Fruit fly (Drosophila melanogaster): ENCODE measurements around the gene Prosbeta4.

Prosbeta4 gene

DNA sequence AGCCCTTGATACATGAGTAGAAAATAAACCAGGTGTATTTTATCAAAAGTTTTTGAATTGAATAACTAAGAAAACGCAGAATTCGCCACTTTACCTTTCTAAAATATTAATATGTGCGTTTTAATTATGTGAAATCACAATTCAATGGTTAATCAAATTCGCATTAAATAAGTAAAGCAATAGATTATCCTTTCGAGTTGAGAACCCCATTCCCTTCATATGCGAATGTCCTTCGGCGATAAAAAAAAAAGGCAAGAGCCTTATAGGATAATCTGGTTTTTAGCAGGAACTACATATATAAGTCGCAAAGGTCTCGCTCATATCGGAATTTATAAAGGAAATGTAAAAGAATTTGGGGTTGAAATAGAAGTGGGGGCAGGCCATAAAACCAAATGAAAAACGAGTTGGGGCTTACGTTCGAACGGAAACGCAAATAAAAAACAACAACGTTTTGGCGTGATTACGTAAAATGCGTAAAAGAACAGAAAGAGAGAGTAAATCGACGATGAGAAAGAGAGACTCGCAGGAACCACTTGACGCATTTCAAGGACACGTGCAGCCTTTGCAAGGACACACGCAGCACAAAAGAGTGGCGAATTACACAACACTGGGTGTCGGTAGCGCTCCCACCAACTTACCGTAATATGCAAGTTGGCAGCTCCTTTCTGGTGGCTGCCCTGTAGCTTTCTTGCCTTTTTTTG is 16.6 kb downstream of the Prosbeta4 start:
- TF ChIP-seq Dll (optimal IDR thresholded peaks at IDR 0.05): no peak
- TF ChIP-seq EcR (GFP tag; optimal IDR thresholded peaks at IDR 0.05): no peak
- TF ChIP-seq psq (optimal IDR thresholded peaks at IDR 0.05): no peak
- no peak for TF ChIP-seq CG8478 (optimal IDR thresholded peaks at IDR 0.05)
- no peak for TF ChIP-seq pan (optimal IDR thresholded peaks at IDR 0.05)
- TF ChIP-seq usp (GFP tag; optimal IDR thresholded peaks at IDR 0.05): no peak

dm6 chr2L:16713929-16714328 is 18.0 kb downstream of the Prosbeta4 start:
- no peak for TF ChIP-seq psq (optimal IDR thresholded peaks at IDR 0.05)

DNA sequence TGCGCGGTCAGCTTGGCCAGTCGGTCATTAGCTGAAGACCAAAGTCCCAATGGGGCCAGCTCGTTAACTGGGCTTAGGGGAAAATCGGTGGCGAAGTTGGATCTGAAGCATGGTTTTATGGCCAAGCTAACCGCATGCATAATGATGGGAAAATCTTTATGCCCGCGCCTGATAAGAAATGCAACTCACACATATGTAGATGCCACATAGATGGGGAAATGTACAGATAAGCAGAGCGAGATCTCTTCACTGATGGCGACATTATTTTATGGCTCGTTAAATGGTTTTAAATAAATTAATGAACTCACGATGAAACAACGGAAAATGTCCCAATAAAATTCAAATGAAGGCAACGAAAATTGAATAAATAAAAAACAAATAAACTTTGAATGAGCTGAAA is 20.0 kb downstream of the Prosbeta4 start:
- no peak for TF ChIP-seq usp (GFP tag; optimal IDR thresholded peaks at IDR 0.05)
- TF ChIP-seq pan (optimal IDR thresholded peaks at IDR 0.05): no peak
- no peak for TF ChIP-seq EcR (GFP tag; optimal IDR thresholded peaks at IDR 0.05)
- no peak for TF ChIP-seq Dll (optimal IDR thresholded peaks at IDR 0.05)
- no peak for TF ChIP-seq CG8478 (optimal IDR thresholded peaks at IDR 0.05)
- no peak for TF ChIP-seq psq (optimal IDR thresholded peaks at IDR 0.05)

- TF ChIP-seq pan (optimal IDR thresholded peaks at IDR 0.05) (no peak), psq (optimal IDR thresholded peaks at IDR 0.05) (no peak), usp (GFP tag; optimal IDR thresholded peaks at IDR 0.05) (no peak), EcR (GFP tag; optimal IDR thresholded peaks at IDR 0.05) (no peak), Dll (optimal IDR thresholded peaks at IDR 0.05) (no peak), CG8478 (optimal IDR thresholded peaks at IDR 0.05) (no peak)
These were observed 21.3 kb downstream of the Prosbeta4 start for dm6 chr2L:16710677-16711076.

- TF ChIP-seq pan (optimal IDR thresholded peaks at IDR 0.05): no peak
- TF ChIP-seq usp (GFP tag; optimal IDR thresholded peaks at IDR 0.05): no peak
- no peak for TF ChIP-seq EcR (GFP tag; optimal IDR thresholded peaks at IDR 0.05)
- TF ChIP-seq CG8478 (optimal IDR thresholded peaks at IDR 0.05): no peak
- TF ChIP-seq psq (optimal IDR thresholded peaks at IDR 0.05): no peak
- TF ChIP-seq Dll (optimal IDR thresholded peaks at IDR 0.05): no peak
These were observed 21.7 kb downstream of the Prosbeta4 start for dm6 chr2L:16710234-16710633.

dm6 chr2L:16709693-16710092 is 22.2 kb downstream of the Prosbeta4 start:
- TF ChIP-seq Dll (optimal IDR thresholded peaks at IDR 0.05) (no peak), EcR (GFP tag; optimal IDR thresholded peaks at IDR 0.05) (no peak), CG8478 (optimal IDR thresholded peaks at IDR 0.05) (no peak)

DNA sequence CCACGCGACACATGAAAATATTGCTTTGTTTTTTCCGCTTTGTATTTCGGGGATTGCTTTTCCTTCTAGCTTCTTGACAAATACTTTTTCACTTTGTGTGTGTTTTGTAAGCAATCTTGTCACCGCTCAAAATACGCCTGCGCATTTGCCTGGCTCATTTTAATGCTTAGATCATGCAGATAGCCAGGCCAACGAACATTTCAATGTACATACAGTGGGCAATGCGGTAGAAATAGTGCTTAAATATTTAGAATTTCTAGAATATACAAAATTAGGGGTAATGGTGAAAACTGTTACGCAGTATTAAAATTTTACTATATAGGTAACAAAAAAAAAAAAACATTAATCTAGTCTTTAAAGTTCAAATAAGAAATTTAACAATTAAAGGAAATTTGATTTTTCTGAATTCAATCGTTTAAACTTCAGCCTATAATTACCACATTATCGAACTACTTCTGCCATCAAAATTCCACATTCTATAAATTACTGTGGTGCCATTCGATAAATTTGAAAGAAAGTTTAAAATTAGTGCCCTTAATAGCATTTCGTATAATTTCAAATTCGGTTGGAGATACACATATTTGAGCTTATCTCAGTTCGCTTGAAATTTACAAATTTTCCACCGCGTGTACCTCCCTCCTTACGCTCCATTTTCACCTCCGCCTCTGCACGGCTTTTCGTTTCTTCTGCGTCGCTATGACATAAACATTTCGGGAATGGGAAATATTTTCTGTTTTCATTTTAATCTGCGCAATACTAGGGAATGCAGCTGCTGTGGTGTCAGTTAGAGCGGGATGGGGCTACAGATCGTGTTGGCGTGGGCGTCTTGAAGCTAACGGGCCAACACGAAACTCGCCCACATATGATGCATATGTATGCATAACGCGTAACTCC is 24.8 kb downstream of the Prosbeta4 start:
- TF ChIP-seq usp (GFP tag; optimal IDR thresholded peaks at IDR 0.05) (no peak), pan (optimal IDR thresholded peaks at IDR 0.05) (no peak), Dll (optimal IDR thresholded peaks at IDR 0.05) (no peak), psq (optimal IDR thresholded peaks at IDR 0.05) (no peak), EcR (GFP tag; optimal IDR thresholded peaks at IDR 0.05) (no peak), CG8478 (optimal IDR thresholded peaks at IDR 0.05) (no peak)

- TF ChIP-seq psq (optimal IDR thresholded peaks at IDR 0.05): no peak
- no peak for TF ChIP-seq usp (GFP tag; optimal IDR thresholded peaks at IDR 0.05)
- no peak for TF ChIP-seq CG8478 (optimal IDR thresholded peaks at IDR 0.05)
- no peak for TF ChIP-seq EcR (GFP tag; optimal IDR thresholded peaks at IDR 0.05)
- no peak for TF ChIP-seq pan (optimal IDR thresholded peaks at IDR 0.05)
- TF ChIP-seq Dll (optimal IDR thresholded peaks at IDR 0.05): no peak
These were observed 28.2 kb downstream of the Prosbeta4 start for dm6 chr2L:16703753-16704152.

- TF ChIP-seq pan (optimal IDR thresholded peaks at IDR 0.05) (no peak), psq (optimal IDR thresholded peaks at IDR 0.05) (no peak), CG8478 (optimal IDR thresholded peaks at IDR 0.05) (no peak), Dll (optimal IDR thresholded peaks at IDR 0.05) (no peak), EcR (GFP tag; optimal IDR thresholded peaks at IDR 0.05) (no peak), usp (GFP tag; optimal IDR thresholded peaks at IDR 0.05) (no peak)
These were observed 28.9 kb downstream of the Prosbeta4 start for dm6 chr2L:16703008-16703510.

DNA sequence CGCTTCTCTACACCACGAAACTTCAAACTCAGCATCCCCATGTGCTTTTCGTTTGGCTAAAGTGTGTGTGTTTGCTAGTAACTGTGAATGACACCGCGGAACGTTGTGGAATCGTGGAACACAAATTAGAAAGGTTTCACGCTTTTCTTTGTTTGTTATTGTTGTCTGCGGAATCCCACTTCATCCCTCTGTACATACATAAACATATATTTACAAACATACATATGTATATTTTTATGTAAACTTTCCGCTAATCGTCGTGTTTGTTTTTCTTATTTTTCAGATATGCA is 41.4 kb downstream of the Prosbeta4 start:
- no peak for TF ChIP-seq EcR (GFP tag; optimal IDR thresholded peaks at IDR 0.05)
- no peak for TF ChIP-seq Dll (optimal IDR thresholded peaks at IDR 0.05)
- no peak for TF ChIP-seq usp (GFP tag; optimal IDR thresholded peaks at IDR 0.05)

- TF ChIP-seq psq (optimal IDR thresholded peaks at IDR 0.05) (no peak), CG8478 (optimal IDR thresholded peaks at IDR 0.05) (no peak), pan (optimal IDR thresholded peaks at IDR 0.05) (no peak), EcR (GFP tag; optimal IDR thresholded peaks at IDR 0.05) (no peak), usp (GFP tag; optimal IDR thresholded peaks at IDR 0.05) (no peak), Dll (optimal IDR thresholded peaks at IDR 0.05) (no peak)
These were observed 41.9 kb downstream of the Prosbeta4 start for dm6 chr2L:16689800-16690618.

dm6 chr2L:16687863-16688262 is 44.1 kb downstream of the Prosbeta4 start:
- no peak for TF ChIP-seq usp (GFP tag; optimal IDR thresholded peaks at IDR 0.05)
- TF ChIP-seq pan (optimal IDR thresholded peaks at IDR 0.05): no peak
- TF ChIP-seq EcR (GFP tag; optimal IDR thresholded peaks at IDR 0.05): no peak
- TF ChIP-seq CG8478 (optimal IDR thresholded peaks at IDR 0.05): no peak
- no peak for TF ChIP-seq psq (optimal IDR thresholded peaks at IDR 0.05)
- TF ChIP-seq Dll (optimal IDR thresholded peaks at IDR 0.05): no peak

Data from whole organism.